Worm (Caenorhabditis elegans) whole organism, L1 larva: ENCODE results near the gene calu-1.

ENCODE experiments used
- efl-1 ChIP-seq, 4 experiments: fragments of 150-350 bp; optimal IDR thresholded peaks in 3 of 4; peaks in 1 of 4; 1 replicate in 1 of 4; 2 replicates in 3 of 4; lab custom pipeline; 2014; ENCODE audit warnings: missing biosample characterization in 2 of 4, missing genetic modification characterization in 2 of 4, missing genetic modification reagents in 2 of 4
- mdl-1 ChIP-seq, 2 experiments: fragments of 150-350 bp; optimal IDR thresholded peaks; 2 replicates each; lab custom pipeline; 2014 to 2017; ENCODE audit warnings: missing biosample characterization in 2 of 2, missing genetic modification characterization in 2 of 2, inconsistent platforms in 1 of 2

The calu-1 gene

ce11 chrX:4920942-4921540 is 49.7 kb downstream of the calu-1 start, which contains the start of gene K05B2.4:
K05B2.4 (minus strand) TSS chrX:4920992.
- no peak for TF ChIP-seq mdl-1 (tag; optimal IDR thresholded peaks at IDR 0.05; lab: Kevin White, UChicago)
- no peak for TF ChIP-seq efl-1 (optimal IDR thresholded peaks at IDR 0.05; lab: Kevin White, UChicago)
- peak in 1 of 2 experiments; percentile 91 for TF ChIP-seq efl-1 (GFP tag; optimal IDR thresholded peaks at IDR 0.05 in 1 of 2; lab: Kevin White, UChicago)
- TF ChIP-seq, all 84 proteins: peak for 1
